Worm (Caenorhabditis elegans) whole organism, early embryonic: ENCODE data around the gene swd-2.1.

Experiments
- B0310.2 ChIP-seq: sonication (generic microtip); optimal IDR thresholded peaks from 2 replicates; lab custom pipeline; 2016; ENCODE audit warnings: mild to moderate bottlenecking, missing genetic modification characterization, missing compliant biosample characterization
- F13C5.2 ChIP-seq: sonication (generic microtip); optimal IDR thresholded peaks from 2 replicates; lab custom pipeline; 2017; ENCODE audit warnings: mild to moderate bottlenecking, missing genetic modification characterization, inconsistent platforms, missing compliant biosample characterization
- aly-1 ChIP-seq: sonication (generic microtip); optimal IDR thresholded peaks from 2 replicates; lab custom pipeline; 2016; ENCODE audit warnings: missing genetic modification characterization, missing compliant biosample characterization
- ama-1 ChIP-seq: fragments of 150-350 bp; optimal IDR thresholded peaks from 2 replicates; lab custom pipeline; 2014
- ceh-13 ChIP-seq: fragments of 200-800 bp; sonication (Bioruptor generic); optimal IDR thresholded peaks from 2 replicates; lab custom pipeline; 2018; ENCODE audit warnings: mild to moderate bottlenecking, missing genetic modification characterization, missing compliant biosample characterization
- ceh-36 ChIP-seq: sonication (generic microtip); optimal IDR thresholded peaks from 2 replicates; lab custom pipeline; 2016; ENCODE audit warnings: missing genetic modification characterization, inconsistent platforms, missing compliant biosample characterization
- ets-7 ChIP-seq: sonication (generic microtip); optimal IDR thresholded peaks from 2 replicates; lab custom pipeline; 2016; ENCODE audit warnings: missing genotype, missing genetic modification characterization, missing compliant biosample characterization
- flt-1 ChIP-seq: fragments of 200-800 bp; sonication (Bioruptor generic); IDR thresholded peaks from 2 replicates; pipeline ENCODE4 v1.3.6; 2022; ENCODE audit warnings: missing genetic modification characterization, missing compliant biosample characterization
- hmbx-1 ChIP-seq: sonication (generic microtip); optimal IDR thresholded peaks from 2 replicates; lab custom pipeline; 2016; ENCODE audit warnings: mild to moderate bottlenecking, missing genetic modification characterization, missing compliant biosample characterization
- hmg-4 ChIP-seq: fragments of 200-800 bp; sonication (Bioruptor generic); optimal IDR thresholded peaks from 2 replicates; lab custom pipeline; 2018; ENCODE audit warnings: mild to moderate bottlenecking, missing genetic modification characterization, missing compliant biosample characterization
- hnd-1 ChIP-seq: sonication (generic microtip); optimal IDR thresholded peaks from 2 replicates; lab custom pipeline; 2016; ENCODE audit warnings: missing genetic modification characterization, missing compliant biosample characterization
- pes-1 ChIP-seq: fragments of 200-800 bp; sonication (Bioruptor generic); IDR thresholded peaks from 2 replicates; pipeline ENCODE4 v1.3.6; 2022; ENCODE audit warnings: missing genetic modification reagents, missing genetic modification characterization, missing compliant biosample characterization
- scrt-1 ChIP-seq: fragments of 200-800 bp; sonication (Bioruptor generic); IDR thresholded peaks from 2 replicates; pipeline ENCODE4 v1.3.6; 2022; ENCODE audit warnings: missing genetic modification characterization, missing compliant biosample characterization
- sea-1 ChIP-seq: fragments of 200-800 bp; sonication (Bioruptor generic); conservative IDR thresholded peaks from 2 replicates; pipeline ENCODE4 v1.3.6; 2022; ENCODE audit warnings: missing genetic modification characterization, missing compliant biosample characterization
- tbx-11 ChIP-seq: fragments of 200-800 bp; sonication (Bioruptor generic); IDR thresholded peaks from 2 replicates; pipeline ENCODE4 v1.3.6; 2022; ENCODE audit warnings: missing genetic modification characterization, missing compliant biosample characterization
- tbx-37 ChIP-seq: fragments of 200-800 bp; sonication (Bioruptor generic); conservative IDR thresholded peaks from 2 replicates; pipeline ENCODE4 v1.3.6; 2022; ENCODE audit warnings: missing genetic modification reagents, missing genetic modification characterization, missing compliant biosample characterization
- tra-4 ChIP-seq: sonication (generic microtip); optimal IDR thresholded peaks from 2 replicates; lab custom pipeline; 2017; ENCODE audit warnings: missing genetic modification characterization, missing compliant biosample characterization

Gene swd-2.1

DNA sequence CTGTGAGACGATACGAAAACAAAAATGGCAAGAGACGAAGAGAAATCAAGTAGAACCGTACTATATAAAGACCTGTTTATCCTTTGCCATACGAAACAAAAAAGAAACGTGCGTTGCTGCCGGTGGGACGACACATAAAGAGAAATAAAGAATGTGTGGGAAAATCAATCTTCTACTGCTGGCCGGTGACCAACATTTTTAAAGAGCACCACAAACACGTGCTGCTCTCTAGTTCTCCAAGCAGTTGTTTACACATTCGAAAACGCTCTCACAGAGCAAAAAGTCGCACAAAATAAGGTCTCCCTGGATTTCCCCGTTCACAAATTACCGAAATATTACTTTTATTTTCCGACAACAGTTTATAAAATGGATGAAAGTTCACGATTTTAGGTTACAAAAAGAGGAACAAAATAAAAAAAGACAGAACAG is 13.7 kb downstream of the swd-2.1 start, which contains the start of gene imp-3:
imp-3 (minus strand) TSS at position 93 of the 429 bp plus-strand sequence.
- TF ChIP-seq B0310.2 (tag; lab: Kevin White, UChicago): no peak
- TF ChIP-seq sea-1 (GFP tag; lab: Robert Waterston, UW): 0 out of 2 replicates have a peak, but pooled peaks have one; percentile 21
- TF ChIP-seq flt-1: no peak
- no peak for TF ChIP-seq tbx-11 (GFP tag; lab: Robert Waterston, UW)
- TF ChIP-seq hmg-4 (GFP tag; lab: Kevin White, UChicago): no peak
- TF ChIP-seq ama-1 (lab: Kevin White, UChicago): peak; percentile 67
- TF ChIP-seq pes-1: no peak
- no peak for TF ChIP-seq ceh-36 (tag; lab: Kevin White, UChicago)

DNA sequence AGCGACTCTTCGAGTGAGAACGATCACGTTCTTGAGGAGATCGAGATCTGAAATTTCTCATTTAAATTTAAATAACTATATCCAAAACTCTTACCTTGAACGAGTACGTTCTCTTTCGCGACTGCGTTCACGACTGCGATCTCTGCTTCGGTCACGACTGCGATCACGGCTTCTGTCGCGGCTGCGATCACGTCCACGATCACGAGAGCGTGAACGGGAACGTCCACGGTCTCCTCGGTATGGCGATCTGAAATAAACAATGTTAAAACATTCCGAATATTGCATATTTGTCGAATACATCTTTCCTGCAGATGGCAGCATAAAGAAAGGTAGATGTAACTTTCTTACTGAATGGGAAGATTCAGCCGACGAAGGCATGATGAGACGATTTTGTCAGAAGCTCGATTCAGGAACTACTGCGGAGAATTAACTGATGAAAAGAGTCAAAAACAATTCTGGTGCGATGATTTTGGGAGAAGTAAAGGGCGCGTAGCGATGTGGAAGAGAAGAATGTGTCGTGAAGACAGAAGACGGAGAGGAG is 14.4 kb downstream of the swd-2.1 start:
- TF ChIP-seq flt-1 (no peak), ama-1 (lab: Kevin White, UChicago) (peak; percentile 67)

DNA sequence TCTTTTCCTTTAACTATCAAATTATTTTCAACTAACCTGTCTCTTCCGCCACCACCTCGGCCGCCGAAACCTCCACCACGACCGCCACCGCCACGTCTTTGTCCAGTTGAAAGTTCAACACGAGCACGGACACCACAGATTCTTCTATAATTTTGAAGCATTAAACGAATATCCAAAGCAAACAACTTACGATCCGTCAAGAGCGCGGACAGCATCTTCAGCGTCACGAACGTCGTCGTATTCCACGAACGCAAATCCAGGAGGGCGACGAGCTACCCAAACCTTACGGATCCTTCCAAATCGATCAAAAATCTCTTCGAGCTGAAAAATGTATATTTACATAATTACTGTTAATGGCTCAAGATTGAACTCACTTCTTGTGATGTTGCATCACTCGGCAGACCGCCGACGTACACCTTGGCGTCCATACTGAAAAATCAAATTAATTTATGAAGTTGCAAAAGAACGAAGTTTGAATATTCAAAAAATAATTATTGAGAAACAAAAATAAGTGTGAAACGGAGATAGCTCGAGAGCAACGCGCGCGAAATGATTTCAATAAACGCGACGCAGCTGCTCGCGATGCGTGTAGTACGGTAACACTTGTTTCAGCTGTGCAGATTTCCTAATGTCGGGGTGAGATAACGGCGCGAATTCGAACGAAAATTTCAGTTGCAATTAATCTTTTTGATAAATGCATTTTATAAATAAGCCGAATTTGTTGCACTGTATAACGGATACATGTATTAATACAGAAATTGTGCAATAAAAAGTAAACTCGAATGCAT is 15.2 kb downstream of the swd-2.1 start, which contains the start of gene rsp-6:
rsp-6 (minus strand) TSS at position 429 of the 788 bp plus-strand sequence.
- peak; percentile 84 for TF ChIP-seq F13C5.2
- no peak for TF ChIP-seq scrt-1
- TF ChIP-seq ama-1 (lab: Kevin White, UChicago): peak; percentile 41

DNA sequence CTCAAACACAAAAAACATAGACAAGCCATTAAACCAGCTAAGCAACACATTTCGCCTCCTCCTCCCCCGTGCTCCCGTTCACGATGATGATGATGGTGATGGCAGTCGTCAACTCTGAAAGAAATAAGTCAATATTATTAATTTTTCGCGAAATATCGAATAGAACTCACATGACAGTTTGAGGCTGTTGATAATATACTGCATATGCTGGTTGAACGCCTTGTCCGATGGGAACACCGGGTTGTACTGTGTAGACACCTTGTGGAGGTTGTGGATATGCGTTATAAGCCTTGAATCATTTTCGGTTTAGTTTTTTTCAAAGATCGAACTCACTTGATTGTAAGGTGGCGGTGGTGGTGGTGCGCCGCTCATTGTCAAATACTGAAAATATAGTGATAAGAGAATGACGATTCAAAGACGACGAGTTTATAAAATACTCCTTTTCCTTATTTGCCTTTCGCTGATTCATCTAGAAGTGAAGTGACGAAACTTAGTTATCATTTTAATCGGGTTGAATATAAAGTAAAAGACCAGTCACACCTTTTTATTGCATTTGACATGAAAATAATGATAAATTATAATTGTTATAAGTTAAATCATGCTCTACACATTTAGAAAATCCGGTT is 16.1 kb downstream of the swd-2.1 start, which contains the start of gene C33H5.13:
C33H5.13 (minus strand) TSS at position 443 of the 626 bp plus-strand sequence.
- TF ChIP-seq pes-1: no peak
- TF ChIP-seq hmbx-1: no peak
- no peak for TF ChIP-seq tbx-37
- no peak for TF ChIP-seq F13C5.2
- TF ChIP-seq aly-1: no peak
- no peak for TF ChIP-seq ama-1 (lab: Kevin White, UChicago)
- no peak for TF ChIP-seq tbx-11 (GFP tag; lab: Robert Waterston, UW)
- TF ChIP-seq ceh-13 (GFP tag; lab: Kevin White, UChicago): no peak
- no peak for TF ChIP-seq ets-7 (tag; lab: Kevin White, UChicago)
- TF ChIP-seq B0310.2 (tag; lab: Kevin White, UChicago): no peak

DNA sequence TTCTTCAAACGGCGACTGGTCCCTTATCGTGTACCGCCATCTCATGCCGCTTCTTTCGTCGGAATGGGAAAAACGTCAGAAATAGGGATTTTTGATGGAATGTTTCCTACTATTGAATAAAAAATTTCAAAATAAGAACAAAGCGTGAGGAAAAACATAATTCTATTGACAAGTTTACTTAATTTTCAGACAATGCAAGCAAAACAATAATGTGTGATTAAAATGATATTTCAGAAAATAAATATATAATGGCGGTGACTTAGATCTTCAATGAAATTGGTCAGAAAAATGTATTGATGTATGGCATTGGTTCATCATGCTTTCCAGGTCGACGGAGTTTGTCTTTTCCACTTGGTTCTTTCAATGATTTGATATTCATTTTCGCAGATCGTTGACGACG is 18.9 kb downstream of the swd-2.1 start, which contains the start of gene ntp-1:
ntp-1 (minus strand) TSS at position 101 of the 400 bp plus-strand sequence.
- no peak for TF ChIP-seq tbx-11 (GFP tag; lab: Robert Waterston, UW)
- no peak for TF ChIP-seq ama-1 (lab: Kevin White, UChicago)
- TF ChIP-seq hnd-1 (tag; lab: Kevin White, UChicago): no peak
- no peak for TF ChIP-seq hmg-4 (GFP tag; lab: Kevin White, UChicago)
- TF ChIP-seq ceh-13 (GFP tag; lab: Kevin White, UChicago): no peak
- TF ChIP-seq pes-1: no peak
- no peak for TF ChIP-seq scrt-1
- no peak for TF ChIP-seq hmbx-1
- TF ChIP-seq F13C5.2: no peak
- TF ChIP-seq tra-4 (tag; lab: Kevin White, UChicago): no peak
- no peak for TF ChIP-seq aly-1
- TF ChIP-seq ets-7 (tag; lab: Kevin White, UChicago): no peak
- no peak for TF ChIP-seq sea-1 (GFP tag; lab: Robert Waterston, UW)
- no peak for TF ChIP-seq ceh-36 (tag; lab: Kevin White, UChicago)
- no peak for TF ChIP-seq B0310.2 (tag; lab: Kevin White, UChicago)
- no peak for TF ChIP-seq flt-1
- no peak for TF ChIP-seq tbx-37

DNA sequence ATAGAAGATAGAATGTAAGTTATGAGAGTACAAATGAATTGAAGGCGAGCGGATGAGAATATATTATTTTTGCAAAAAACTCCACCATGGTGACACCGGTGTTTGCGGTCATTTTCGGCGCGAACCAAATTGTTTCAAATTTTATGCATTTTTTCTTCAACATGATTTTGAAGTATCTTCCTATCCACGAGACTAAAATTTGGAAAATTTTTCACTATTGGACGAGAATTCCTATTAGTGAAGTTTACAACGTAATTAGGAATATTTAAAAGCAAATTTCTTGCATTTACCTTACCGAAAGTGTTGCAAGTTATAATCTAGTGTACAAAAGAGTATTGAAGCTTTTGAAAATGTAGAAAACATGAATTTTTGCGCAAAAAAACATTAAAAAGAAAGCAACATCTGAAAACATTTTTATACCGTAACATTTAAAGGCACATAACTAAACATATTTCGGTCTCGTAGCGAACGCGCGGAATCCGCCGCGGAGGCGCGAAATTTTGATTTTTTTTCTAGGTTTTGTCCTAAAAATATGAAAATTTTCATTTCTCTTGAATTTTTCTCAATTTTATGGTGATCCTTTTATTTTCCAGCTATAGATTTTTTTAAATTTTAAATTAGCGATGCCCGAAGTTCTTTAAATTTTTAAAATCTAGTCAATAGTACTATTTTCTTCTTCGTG is 20.7 kb downstream of the swd-2.1 start, which contains the start of gene sgo-1:
sgo-1 (minus strand) TSS at position 51 of the 682 bp plus-strand sequence.
- TF ChIP-seq tbx-11 (GFP tag; lab: Robert Waterston, UW) (no peak), scrt-1 (no peak), tra-4 (tag; lab: Kevin White, UChicago) (no peak), tbx-37 (no peak), hmg-4 (GFP tag; lab: Kevin White, UChicago) (no peak), ceh-36 (tag; lab: Kevin White, UChicago) (no peak), F13C5.2 (no peak), ets-7 (tag; lab: Kevin White, UChicago) (no peak), ceh-13 (GFP tag; lab: Kevin White, UChicago) (no peak), hnd-1 (tag; lab: Kevin White, UChicago) (no peak), sea-1 (GFP tag; lab: Robert Waterston, UW) (no peak)

DNA sequence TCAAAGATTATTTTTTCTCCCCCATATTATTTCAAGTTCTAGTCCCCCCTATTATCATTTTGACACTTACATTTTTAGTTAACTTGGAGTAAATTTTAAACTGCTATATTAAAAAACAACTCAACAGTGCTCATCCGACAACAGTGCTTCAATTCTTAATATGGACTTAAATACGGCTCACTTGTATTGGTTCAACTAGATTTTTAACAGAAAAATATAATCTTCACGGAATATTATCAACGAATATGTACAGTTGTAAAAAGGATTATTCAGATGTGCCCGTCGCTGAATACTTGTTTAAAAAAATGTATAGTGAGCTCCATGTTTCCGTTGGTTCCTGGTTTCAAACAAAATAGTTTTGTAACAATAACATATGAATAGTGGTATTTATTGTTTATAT is 24.5 kb downstream of the swd-2.1 start:
- TF ChIP-seq hmg-4 (GFP tag; lab: Kevin White, UChicago) (no peak), ceh-36 (tag; lab: Kevin White, UChicago) (no peak), aly-1 (no peak), ets-7 (tag; lab: Kevin White, UChicago) (no peak), scrt-1 (no peak), pes-1 (no peak), B0310.2 (tag; lab: Kevin White, UChicago) (no peak)
